Fruit fly (Drosophila melanogaster) whole organism, adult: ENCODE data around the gene CG43229.

Source experiments
- CG11617 ChIP-seq: fragments of 200-800 bp; sonication (Bioruptor generic); optimal IDR thresholded peaks from 2 replicates; lab custom pipeline; 2017; ENCODE audit warnings: mild to moderate bottlenecking, missing biosample characterization, missing genetic modification reagents, missing genetic modification characterization
- CG12768 ChIP-seq: fragments of 200-800 bp; sonication (Bioruptor generic); optimal IDR thresholded peaks from 2 replicates; lab custom pipeline; 2017; ENCODE audit warnings: missing biosample characterization, missing genetic modification characterization, mild to moderate bottlenecking, moderate library complexity, missing genetic modification reagents
- CG14711 ChIP-seq: fragments of 200-800 bp; sonication (Bioruptor generic); optimal IDR thresholded peaks from 2 replicates; lab custom pipeline; 2018; ENCODE audit warnings: missing biosample characterization, mild to moderate bottlenecking, missing genetic modification characterization, moderate library complexity
- CG1620 ChIP-seq: fragments of 200-800 bp; sonication (Bioruptor generic); optimal IDR thresholded peaks from 2 replicates; lab custom pipeline; 2016; ENCODE audit warnings: missing biosample characterization, missing genetic modification characterization
- CG33017 ChIP-seq: fragments of 200-800 bp; sonication (Bioruptor generic); optimal IDR thresholded peaks from 2 replicates; lab custom pipeline; 2018; ENCODE audit warnings: missing biosample characterization, mild to moderate bottlenecking, missing genetic modification characterization, moderate library complexity
- CG5204 ChIP-seq: fragments of 200-800 bp; sonication (Bioruptor generic); optimal IDR thresholded peaks from 2 replicates; lab custom pipeline; 2016; ENCODE audit warnings: missing biosample characterization, missing genetic modification characterization
- CG7045 ChIP-seq: fragments of 200-800 bp; sonication (Bioruptor generic); optimal IDR thresholded peaks from 2 replicates; lab custom pipeline; 2017; ENCODE audit warnings: missing biosample characterization, mild to moderate bottlenecking, missing genetic modification characterization
- CG7101 ChIP-seq: fragments of 200-800 bp; sonication (Bioruptor generic); optimal IDR thresholded peaks from 2 replicates; lab custom pipeline; 2018; ENCODE audit warnings: missing biosample characterization, mild to moderate bottlenecking, missing genetic modification characterization, moderate library complexity
- Clk ChIP-seq: fragments of 200-800 bp; sonication (Bioruptor generic); optimal IDR thresholded peaks from 2 replicates; lab custom pipeline; 2017; ENCODE audit warnings: missing biosample characterization, missing genetic modification characterization
- Crg-1 ChIP-seq: fragments of 200-800 bp; sonication (Bioruptor generic); optimal IDR thresholded peaks from 2 replicates; lab custom pipeline; 2016; ENCODE audit warnings: missing biosample characterization, missing genetic modification characterization
- Hr96 ChIP-seq: fragments of 200-800 bp; sonication (Bioruptor generic); optimal IDR thresholded peaks from 2 replicates; lab custom pipeline; 2016; ENCODE audit warnings: missing biosample characterization, missing genetic modification characterization
- Mnt ChIP-seq: fragments of 200-800 bp; sonication (Bioruptor generic); optimal IDR thresholded peaks from 2 replicates; lab custom pipeline; 2016; ENCODE audit warnings: missing biosample characterization, mild to moderate bottlenecking, missing genetic modification characterization
- bab1 ChIP-seq: fragments of 200-800 bp; sonication (Bioruptor generic); optimal IDR thresholded peaks from 3 replicates; lab custom pipeline; 2019; ENCODE audit warnings: missing biosample characterization, mild to moderate bottlenecking, missing genetic modification characterization, moderate library complexity
- cic ChIP-seq: fragments of 200-800 bp; sonication (Bioruptor generic); optimal IDR thresholded peaks from 2 replicates; lab custom pipeline; 2017; ENCODE audit warnings: missing biosample characterization, mild to moderate bottlenecking, missing genetic modification characterization, moderate library complexity
- cnc ChIP-seq, 2 experiments: fragments of >200 bp; optimal IDR thresholded peaks; 2 replicates each; lab custom pipeline; 2017
- kay ChIP-seq: fragments of 200-800 bp; sonication (Bioruptor generic); peaks from one replicate; lab custom pipeline; 2016; ENCODE audit warnings: missing biosample characterization, missing genetic modification characterization, borderline replicate concordance
- ovo ChIP-seq: fragments of 200-800 bp; sonication (Bioruptor generic); optimal IDR thresholded peaks from 2 replicates; lab custom pipeline; 2016; ENCODE audit warnings: missing biosample characterization, missing genetic modification characterization
- pad ChIP-seq: fragments of 200-800 bp; sonication (Bioruptor generic); optimal IDR thresholded peaks from 3 replicates; lab custom pipeline; 2017; ENCODE audit warnings: missing biosample characterization, missing genetic modification characterization, mild to moderate bottlenecking, moderate library complexity, missing genetic modification reagents
- tj ChIP-seq: fragments of 200-800 bp; sonication (Bioruptor generic); optimal IDR thresholded peaks from 3 replicates; lab custom pipeline; 2017; ENCODE audit warnings: missing biosample characterization, mild to moderate bottlenecking, missing genetic modification characterization, moderate library complexity
- toe ChIP-seq: fragments of 200-800 bp; sonication (Bioruptor generic); optimal IDR thresholded peaks from 2 replicates; lab custom pipeline; 2016; ENCODE audit warnings: missing biosample characterization, missing genetic modification characterization

Gene CG43229

DNA sequence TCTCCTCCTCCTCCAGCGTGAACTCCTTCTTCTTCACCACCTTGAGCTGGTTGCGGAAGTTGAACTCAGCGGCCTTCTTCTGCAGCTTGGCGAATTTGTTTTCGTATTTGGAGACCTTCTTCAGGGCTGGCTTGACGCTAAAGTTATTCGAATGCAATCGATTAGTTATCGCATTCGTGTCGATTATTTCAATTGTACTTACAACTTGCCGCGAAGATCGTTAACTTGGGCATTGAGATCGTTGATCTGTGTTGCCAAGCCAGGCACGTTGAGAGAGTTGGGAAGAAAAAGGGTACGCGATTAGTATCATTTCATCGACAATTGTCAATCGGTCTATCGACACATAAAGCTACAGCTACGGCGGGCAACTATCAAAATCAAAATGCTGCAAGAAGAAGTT, 31.7 kb upstream of the CG43229 start:
- no peak for TF ChIP-seq CG11617 (GFP tag; lab: Kevin White, UChicago)
- TF ChIP-seq pad (GFP tag; lab: Kevin White, UChicago): no peak
- no peak for TF ChIP-seq CG5204 (GFP tag; lab: Kevin White, UChicago)
- TF ChIP-seq CG33017: no peak
- no peak for TF ChIP-seq ovo (GFP tag; lab: Kevin White, UChicago)
- TF ChIP-seq CG12768 (GFP tag; lab: Kevin White, UChicago): no peak
- TF ChIP-seq Mnt (GFP tag; lab: Kevin White, UChicago): no peak
- no peak for TF ChIP-seq Clk (GFP tag; lab: Kevin White, UChicago)
- no peak for TF ChIP-seq Hr96 (GFP tag; lab: Kevin White, UChicago)
- TF ChIP-seq kay: no peak
- TF ChIP-seq tj (GFP tag; lab: Kevin White, UChicago): no peak
- no peak for TF ChIP-seq CG7101 (tag; lab: Kevin White, UChicago)
- no peak for TF ChIP-seq bab1 (GFP tag; lab: Kevin White, UChicago)
- no peak for TF ChIP-seq CG7045 (GFP tag; lab: Kevin White, UChicago)
- no peak for TF ChIP-seq Crg-1 (GFP tag; lab: Kevin White, UChicago)
- TF ChIP-seq CG1620 (GFP tag; lab: Kevin White, UChicago): no peak
- TF ChIP-seq cic (GFP tag; lab: Kevin White, UChicago): no peak
- no peak for TF ChIP-seq cnc (optimal IDR thresholded peaks at IDR 0.05; lab: Kevin White, UChicago)
- TF ChIP-seq toe (GFP tag; lab: Kevin White, UChicago): no peak

DNA sequence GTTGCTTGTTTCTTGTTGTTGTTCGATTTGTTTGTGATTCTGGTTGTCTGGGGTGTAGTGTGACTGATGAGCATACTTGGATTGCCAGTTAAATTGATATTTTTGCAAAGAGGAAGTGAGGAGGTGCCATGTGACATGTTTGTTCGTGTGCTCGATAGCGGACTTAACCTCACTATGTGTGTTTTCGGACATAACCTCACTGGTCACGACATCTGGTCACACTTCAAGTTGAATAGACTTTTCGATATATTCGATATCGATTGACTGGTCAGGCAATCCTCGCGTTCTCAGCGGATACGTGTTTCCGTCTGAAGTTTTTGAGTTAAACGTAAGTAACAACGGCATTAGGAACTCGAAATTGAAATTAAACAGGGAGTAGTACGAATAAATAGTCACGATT, 29.7 kb upstream of the CG43229 start:
- TF ChIP-seq toe (GFP tag; lab: Kevin White, UChicago) (no peak), CG11617 (GFP tag; lab: Kevin White, UChicago) (no peak), CG1620 (GFP tag; lab: Kevin White, UChicago) (no peak), CG33017 (no peak), CG14711 (tag; lab: Kevin White, UChicago) (no peak), bab1 (GFP tag; lab: Kevin White, UChicago) (no peak), ovo (GFP tag; lab: Kevin White, UChicago) (no peak), Mnt (GFP tag; lab: Kevin White, UChicago) (no peak), tj (GFP tag; lab: Kevin White, UChicago) (no peak), kay (no peak), Hr96 (GFP tag; lab: Kevin White, UChicago) (no peak), pad (GFP tag; lab: Kevin White, UChicago) (no peak), Crg-1 (GFP tag; lab: Kevin White, UChicago) (no peak), CG7101 (tag; lab: Kevin White, UChicago) (no peak), cic (GFP tag; lab: Kevin White, UChicago) (no peak), CG12768 (GFP tag; lab: Kevin White, UChicago) (no peak), CG5204 (GFP tag; lab: Kevin White, UChicago) (no peak), CG7045 (GFP tag; lab: Kevin White, UChicago) (no peak), cnc (optimal IDR thresholded peaks at IDR 0.05; lab: Kevin White, UChicago) (no peak)

DNA sequence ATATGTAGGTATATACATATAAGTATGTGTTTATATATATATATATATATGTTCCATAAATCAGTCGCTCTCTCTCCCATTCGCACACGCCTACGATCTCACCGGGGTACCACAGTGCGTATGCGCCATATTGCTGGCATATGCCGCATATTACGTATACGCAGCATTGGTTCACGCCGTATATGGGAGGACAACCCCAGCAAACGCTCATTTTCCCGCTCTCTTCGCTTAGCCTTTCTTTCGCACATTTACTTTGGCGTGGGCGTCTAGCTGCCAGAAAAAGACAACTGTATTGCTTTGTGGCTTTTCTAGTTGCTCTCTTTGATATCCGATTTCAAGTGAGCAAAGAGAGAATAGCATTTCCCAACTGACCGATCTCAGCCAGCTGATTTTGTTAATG, 23.6 kb upstream of the CG43229 start:
- TF ChIP-seq toe (GFP tag; lab: Kevin White, UChicago): no peak
- no peak for TF ChIP-seq Mnt (GFP tag; lab: Kevin White, UChicago)
- no peak for TF ChIP-seq cic (GFP tag; lab: Kevin White, UChicago)
- no peak for TF ChIP-seq tj (GFP tag; lab: Kevin White, UChicago)
- no peak for TF ChIP-seq pad (GFP tag; lab: Kevin White, UChicago)
- TF ChIP-seq ovo (GFP tag; lab: Kevin White, UChicago): no peak
- no peak for TF ChIP-seq CG5204 (GFP tag; lab: Kevin White, UChicago)
- TF ChIP-seq CG14711 (tag; lab: Kevin White, UChicago): no peak
- no peak for TF ChIP-seq bab1 (GFP tag; lab: Kevin White, UChicago)
- TF ChIP-seq CG33017: no peak
- TF ChIP-seq cnc (optimal IDR thresholded peaks at IDR 0.05; lab: Kevin White, UChicago): no peak
- TF ChIP-seq Clk (GFP tag; lab: Kevin White, UChicago): no peak

DNA sequence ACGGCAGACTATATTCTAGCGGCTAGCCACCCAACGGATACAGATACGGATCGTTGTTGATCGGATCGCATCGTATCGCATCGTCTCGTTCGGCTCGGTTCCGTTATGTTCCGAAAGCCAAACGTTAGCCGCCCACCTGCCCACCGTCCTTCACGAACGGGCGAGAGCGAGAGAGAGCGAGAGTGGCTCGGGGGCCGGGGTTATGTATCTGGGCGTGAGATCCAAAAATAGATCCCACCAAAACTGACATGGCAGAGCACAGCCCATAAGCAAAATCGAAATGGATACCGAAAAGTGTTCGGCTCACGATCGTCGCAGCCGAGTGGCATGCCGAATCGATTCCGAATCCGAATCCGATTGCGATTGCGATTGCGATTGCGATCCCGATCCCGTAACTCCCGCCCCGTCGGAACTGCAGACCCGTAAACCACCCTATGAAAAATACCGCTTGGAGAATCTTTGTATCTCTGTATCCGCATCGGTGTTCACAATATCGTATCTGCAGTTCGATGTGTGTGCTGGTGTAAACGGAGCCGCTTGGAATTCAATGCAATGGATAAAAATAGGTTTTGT, 21.4 kb upstream of the CG43229 start, which contains the start of gene wupA:
Gene wupA, minus strand, starts transcription at position 112 of the 573 bp plus-strand sequence.
- TF ChIP-seq kay (peak; percentile 9), cic (GFP tag; lab: Kevin White, UChicago) (no peak)

DNA sequence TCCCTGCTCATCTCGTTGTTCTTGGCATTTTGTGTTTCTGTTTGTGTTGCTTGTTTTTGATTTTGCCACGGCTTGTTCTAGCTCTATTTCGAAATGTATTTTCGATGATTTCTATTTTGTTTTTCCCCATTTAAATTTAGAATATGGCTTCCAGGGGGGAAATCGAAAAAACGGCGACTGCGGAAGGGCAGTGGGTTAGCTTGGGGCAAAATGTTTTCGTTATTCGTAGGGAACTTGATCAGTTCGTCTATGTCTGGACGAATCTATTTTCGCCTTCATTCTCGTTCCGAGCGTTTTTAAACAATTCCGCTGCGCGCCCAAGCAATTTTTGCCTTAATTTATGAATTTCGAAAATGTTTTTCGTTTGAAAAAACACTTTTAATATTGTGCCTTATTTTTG, 19.8 kb upstream of the CG43229 start:
- TF ChIP-seq kay (no peak), pad (GFP tag; lab: Kevin White, UChicago) (no peak), Hr96 (GFP tag; lab: Kevin White, UChicago) (no peak), CG5204 (GFP tag; lab: Kevin White, UChicago) (no peak), Crg-1 (GFP tag; lab: Kevin White, UChicago) (no peak), CG7045 (GFP tag; lab: Kevin White, UChicago) (no peak), cic (GFP tag; lab: Kevin White, UChicago) (no peak), CG33017 (no peak), ovo (GFP tag; lab: Kevin White, UChicago) (no peak), CG14711 (tag; lab: Kevin White, UChicago) (no peak), Mnt (GFP tag; lab: Kevin White, UChicago) (no peak), CG1620 (GFP tag; lab: Kevin White, UChicago) (no peak), cnc (optimal IDR thresholded peaks at IDR 0.05; lab: Kevin White, UChicago) (no peak), toe (GFP tag; lab: Kevin White, UChicago) (no peak), CG11617 (GFP tag; lab: Kevin White, UChicago) (no peak)

DNA sequence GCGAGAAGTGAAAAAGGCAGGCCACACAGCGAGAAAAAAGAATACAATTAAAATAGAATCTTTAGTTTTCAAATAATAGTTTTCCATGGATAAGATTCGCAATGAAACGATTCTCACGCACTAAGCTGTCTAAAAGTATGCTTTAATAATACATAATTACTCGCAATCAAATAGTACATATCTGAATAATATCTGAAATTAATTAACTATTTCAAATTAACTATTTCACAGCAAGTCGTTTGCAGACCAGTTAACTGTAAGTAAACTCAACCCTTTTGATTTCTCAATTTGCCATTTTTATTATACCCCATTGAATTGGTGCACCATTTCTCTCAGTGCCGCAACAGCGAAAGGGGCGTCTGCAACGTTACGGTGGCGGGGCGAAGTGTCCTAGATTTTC, 12.8 kb upstream of the CG43229 start:
- TF ChIP-seq CG11617 (GFP tag; lab: Kevin White, UChicago) (no peak), Crg-1 (GFP tag; lab: Kevin White, UChicago) (no peak), ovo (GFP tag; lab: Kevin White, UChicago) (no peak), cnc (optimal IDR thresholded peaks at IDR 0.05; lab: Kevin White, UChicago) (no peak)
